Worm (Caenorhabditis elegans) whole organism, midembryonic: Measurements from ENCODE around the gene twk-16.

Experiments used
- T22C8.4 ChIP-seq: fragments of 200-800 bp; sonication (Bioruptor generic); IDR thresholded peaks from 2 replicates; pipeline ENCODE4 v1.3.6; 2022; ENCODE audit warnings: missing genetic modification characterization, missing compliant biosample characterization
- flt-1 ChIP-seq: fragments of 200-800 bp; sonication (Bioruptor generic); IDR thresholded peaks from 2 replicates; pipeline ENCODE4 v1.3.6; 2022; ENCODE audit warnings: missing genetic modification characterization, missing compliant biosample characterization
- klf-2 ChIP-seq: fragments of 200-800 bp; sonication (Bioruptor generic); conservative IDR thresholded peaks from 2 replicates; pipeline ENCODE4 v1.3.6; 2022; ENCODE audit warnings: missing genetic modification reagents, missing genetic modification characterization, missing compliant biosample characterization
- ref-1 ChIP-seq: fragments of 200-800 bp; sonication (Bioruptor generic); conservative IDR thresholded peaks from 2 replicates; pipeline ENCODE4 v1.3.6; 2022; ENCODE audit warnings: missing genetic modification reagents, missing genetic modification characterization, missing compliant biosample characterization
- ztf-23 ChIP-seq: fragments of 200-800 bp; sonication (Bioruptor generic); IDR thresholded peaks from 2 replicates; pipeline ENCODE4 v1.3.6; 2022; ENCODE audit warnings: missing genetic modification reagents, missing genetic modification characterization, missing compliant biosample characterization
- ztf-29 ChIP-seq: fragments of 200-800 bp; sonication (Bioruptor generic); IDR thresholded peaks from 2 replicates; pipeline ENCODE4 v1.3.6; 2022; ENCODE audit warnings: missing genetic modification reagents, missing genetic modification characterization, missing compliant biosample characterization

DNA sequence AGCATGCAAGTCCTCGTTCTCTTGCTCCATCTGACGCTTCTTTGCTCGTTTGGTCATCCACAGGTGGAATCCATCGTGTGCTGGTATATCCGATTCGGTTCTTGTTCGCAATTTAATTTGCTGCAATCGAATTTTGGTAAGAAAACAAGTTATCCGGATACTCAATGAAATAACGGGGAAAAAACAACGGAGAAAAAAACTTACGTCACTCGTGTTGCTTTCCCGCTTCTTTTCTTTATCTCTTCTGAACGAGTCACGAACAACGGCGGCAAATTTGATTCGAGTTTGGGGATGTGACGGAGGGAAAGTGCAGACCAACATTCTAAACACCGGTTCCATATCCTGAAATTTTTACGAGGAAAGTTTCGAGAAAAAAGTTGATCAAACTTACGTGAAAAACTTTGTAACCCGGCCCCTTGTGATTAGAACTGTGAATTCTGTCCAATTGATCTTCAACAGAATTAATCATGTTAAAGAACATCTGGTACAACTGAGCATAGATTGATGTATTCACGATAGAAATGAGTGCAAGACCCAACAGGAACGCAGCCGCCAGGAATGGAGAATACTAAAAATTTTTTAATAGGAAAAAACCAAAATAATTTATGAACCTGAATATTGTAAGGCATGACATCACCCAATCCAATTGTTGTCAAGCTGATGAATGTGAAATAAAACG lies 29.5 kb upstream of the twk-16 start:
- TF ChIP-seq ztf-23 (GFP tag; lab: Robert Waterston, UW) (no peak), ref-1 (GFP tag; lab: Robert Waterston, UW) (no peak), klf-2 (GFP tag; lab: Robert Waterston, UW) (no peak), T22C8.4 (GFP tag; lab: Robert Waterston, UW) (no peak), flt-1 (GFP tag; lab: Robert Waterston, UW) (no peak), ztf-29 (GFP tag; lab: Robert Waterston, UW) (no peak)
